Worm (Caenorhabditis elegans): ENCODE results near the gene hsb-1.

Gene hsb-1

DNA sequence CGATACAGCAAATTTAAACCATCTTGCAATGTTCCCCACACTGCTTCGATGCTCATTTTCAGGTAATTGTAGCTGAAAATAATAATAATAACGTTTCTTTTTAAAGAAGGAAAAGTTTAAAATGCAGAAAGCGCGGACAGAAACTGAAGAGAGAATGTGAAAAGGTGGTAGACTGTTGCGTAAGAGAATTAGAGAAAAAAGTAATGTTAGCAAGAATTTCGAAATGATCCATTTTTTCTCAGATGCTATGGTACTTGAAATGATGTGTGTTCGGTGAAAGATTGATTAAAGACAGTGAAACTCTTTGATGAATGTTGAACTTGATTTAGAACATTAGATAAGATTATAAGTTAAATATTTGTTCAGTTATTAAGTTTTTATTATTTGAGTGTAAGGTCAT lies 23.3 kb upstream of the hsb-1 start, which contains the start of gene cul-6:
cul-6 (minus strand) TSS at position 79 of the 400 bp plus-strand sequence.
- TF ChIP-seq dmd-4 (tag; optimal IDR thresholded peaks at IDR 0.05) (no peak), unc-55 (GFP tag; optimal IDR thresholded peaks at IDR 0.05) (peak; percentile 27), ceh-16 (tag; optimal IDR thresholded peaks at IDR 0.05) (no peak), Y55F3AM.14 (GFP tag; optimal IDR thresholded peaks at IDR 0.05) (no peak)

- TF ChIP-seq nhr-11 (tag; optimal IDR thresholded peaks at IDR 0.05): no peak
- no peak for TF ChIP-seq aly-2 (tag; optimal IDR thresholded peaks at IDR 0.05)
- TF ChIP-seq elt-1 (tag; optimal IDR thresholded peaks at IDR 0.05): no peak
- no peak for TF ChIP-seq R02D3.7 (tag; optimal IDR thresholded peaks at IDR 0.05)
- no peak for TF ChIP-seq nhr-21 (tag; optimal IDR thresholded peaks at IDR 0.05)
- no peak for TF ChIP-seq unc-62 (GFP tag; optimal IDR thresholded peaks at IDR 0.05)
- no peak for TF ChIP-seq unc-39 (tag; optimal IDR thresholded peaks at IDR 0.05)
- no peak for TF ChIP-seq zag-1 (tag; optimal IDR thresholded peaks at IDR 0.05)
- no peak for TF ChIP-seq unc-55 (GFP tag; optimal IDR thresholded peaks at IDR 0.05)
- no peak for TF ChIP-seq ceh-82 (tag; optimal IDR thresholded peaks at IDR 0.05)
- TF ChIP-seq nhr-10 (tag; optimal IDR thresholded peaks at IDR 0.05): no peak
- no peak for TF ChIP-seq elt-3 (tag; optimal IDR thresholded peaks at IDR 0.05)
- no peak for TF ChIP-seq snpc-4 (tag; optimal IDR thresholded peaks at IDR 0.05)
- no peak for TF ChIP-seq Y55F3AM.14 (GFP tag; optimal IDR thresholded peaks at IDR 0.05)
- no peak for TF ChIP-seq ztf-1 (GFP tag; conservative IDR thresholded peaks at IDR 0.05)
- no peak for TF ChIP-seq mdl-1 (tag; optimal IDR thresholded peaks at IDR 0.05)
Observed at ce11 chrIV:12585966-12586365, 18.9 kb upstream of the hsb-1 start, which contains the start of gene K08E7.8. Gene K08E7.8, minus strand, starts transcription at chrIV:12586066.

DNA sequence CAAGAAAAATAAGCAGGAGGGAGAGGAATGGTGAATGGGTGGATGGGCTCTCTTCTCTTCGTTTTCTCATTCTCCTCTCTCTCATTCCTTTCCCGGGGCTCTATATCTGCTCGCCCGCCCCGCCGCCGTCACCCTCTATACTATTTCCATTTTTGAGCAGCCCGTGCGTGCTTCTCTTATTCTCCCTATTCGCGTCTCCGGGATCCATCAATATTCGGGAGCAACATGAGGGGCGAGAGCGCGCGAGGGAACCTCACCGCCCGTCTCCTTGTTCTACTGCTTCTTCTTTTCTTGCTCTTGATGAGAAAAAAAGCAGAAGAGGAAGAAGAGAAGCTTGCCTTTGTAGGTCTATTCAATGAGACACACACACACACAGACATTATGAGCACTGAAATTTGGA lies 17.1 kb upstream of the hsb-1 start:
- TF ChIP-seq mab-5 (tag; optimal IDR thresholded peaks at IDR 0.05) (no peak), sem-4 (tag; optimal IDR thresholded peaks at IDR 0.05) (no peak), blmp-1 (tag; optimal IDR thresholded peaks at IDR 0.05; ENCODE audit: insufficient read depth) (no peak), dmd-4 (tag; optimal IDR thresholded peaks at IDR 0.05) (no peak), zag-1 (tag; optimal IDR thresholded peaks at IDR 0.05) (peak; percentile 43), gmeb-1 (tag; optimal IDR thresholded peaks at IDR 0.05) (no peak), ztf-11 (tag; optimal IDR thresholded peaks at IDR 0.05) (no peak), ztf-1 (GFP tag; conservative IDR thresholded peaks at IDR 0.05) (no peak), nhr-11 (tag; optimal IDR thresholded peaks at IDR 0.05) (no peak), nhr-25 (tag; optimal IDR thresholded peaks at IDR 0.05) (no peak), crh-2 (tag; optimal IDR thresholded peaks at IDR 0.05) (peak; percentile 25), nhr-23 (tag; optimal IDR thresholded peaks at IDR 0.05) (no peak), ztf-4 (tag; optimal IDR thresholded peaks at IDR 0.05) (no peak), ceh-82 (tag; optimal IDR thresholded peaks at IDR 0.05) (no peak), lin-39 (tag; optimal IDR thresholded peaks at IDR 0.05) (no peak), mbf-1 (tag; optimal IDR thresholded peaks at IDR 0.05) (no peak), fos-1 (tag; optimal IDR thresholded peaks at IDR 0.05) (no peak), nhr-12 (tag; optimal IDR thresholded peaks at IDR 0.05) (no peak), Y55F3AM.14 (GFP tag; optimal IDR thresholded peaks at IDR 0.05) (no peak), R02D3.7 (tag; optimal IDR thresholded peaks at IDR 0.05) (no peak), nhr-10 (tag; optimal IDR thresholded peaks at IDR 0.05) (no peak), aly-2 (tag; optimal IDR thresholded peaks at IDR 0.05) (no peak), sma-3 (GFP tag; optimal IDR thresholded peaks at IDR 0.05) (no peak), unc-55 (GFP tag; optimal IDR thresholded peaks at IDR 0.05) (peak; percentile 42), lsy-2 (tag; optimal IDR thresholded peaks at IDR 0.05) (no peak), nhr-237 (tag; optimal IDR thresholded peaks at IDR 0.05) (no peak), sma-9 (GFP tag; optimal IDR thresholded peaks at IDR 0.05) (no peak), sma-9 (tag; optimal IDR thresholded peaks at IDR 0.05) (no peak), snpc-4 (tag; optimal IDR thresholded peaks at IDR 0.05) (peak; percentile 47), alr-1 (tag; optimal IDR thresholded peaks at IDR 0.05) (no peak), ZK546.5 (tag; optimal IDR thresholded peaks at IDR 0.05) (no peak), nhr-21 (tag; optimal IDR thresholded peaks at IDR 0.05) (no peak), elt-1 (tag; optimal IDR thresholded peaks at IDR 0.05) (no peak), peb-1 (tag; optimal IDR thresholded peaks at IDR 0.05) (no peak), lin-11 (tag; optimal IDR thresholded peaks at IDR 0.05) (no peak), elt-3 (tag; optimal IDR thresholded peaks at IDR 0.05) (no peak), ama-1 (optimal IDR thresholded peaks at IDR 0.05) (no peak), nhr-129 (tag; optimal IDR thresholded peaks at IDR 0.05) (peak; percentile 21), lin-13 (GFP tag; optimal IDR thresholded peaks at IDR 0.05) (peak; percentile 6), skn-1 (tag; optimal IDR thresholded peaks at IDR 0.05) (no peak), F13H6.1 (tag; optimal IDR thresholded peaks at IDR 0.05) (peak; percentile 20), mdl-1 (tag; optimal IDR thresholded peaks at IDR 0.05) (peak in 1 of 2 experiments; percentile 45), egl-27 (tag; optimal IDR thresholded peaks at IDR 0.05) (no peak), unc-62 (GFP tag; optimal IDR thresholded peaks at IDR 0.05) (no peak), C34F6.9 (tag; optimal IDR thresholded peaks at IDR 0.05) (peak; percentile 74), nhr-6 (tag; optimal IDR thresholded peaks at IDR 0.05) (no peak), ceh-16 (tag; optimal IDR thresholded peaks at IDR 0.05) (no peak), nhr-77 (tag; optimal IDR thresholded peaks at IDR 0.05) (no peak), unc-39 (tag; optimal IDR thresholded peaks at IDR 0.05) (no peak)
